Fruit fly (Drosophila melanogaster): ENCODE results near the gene CG5623.

CG5623 gene

DNA sequence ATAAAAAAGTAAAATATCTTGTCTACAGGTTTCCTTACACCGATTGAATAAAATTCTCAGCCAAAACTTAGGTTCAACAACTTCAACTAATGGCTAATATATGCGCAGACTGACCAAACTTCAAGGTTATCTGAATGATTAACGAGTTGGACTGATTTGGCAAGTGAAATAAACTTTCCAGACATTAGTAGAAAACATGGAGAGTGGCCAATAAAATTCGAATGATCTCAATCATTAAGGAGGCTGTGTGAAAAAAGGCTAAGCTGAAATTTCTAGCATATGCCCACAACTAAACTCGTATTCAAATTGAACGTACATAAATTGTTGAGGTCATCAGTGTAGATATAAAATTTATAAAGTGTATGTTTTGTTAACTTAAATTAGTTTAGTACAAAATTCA lies 12.3 kb upstream of the CG5623 start, which contains the start of gene CG5614:
Gene CG5614 (plus strand): TSS at position 301 of the 400 bp plus-strand sequence.
- TF ChIP-seq CG17801 (GFP tag; optimal IDR thresholded peaks at IDR 0.05; ENCODE audit: partially characterized antibody): no peak

DNA sequence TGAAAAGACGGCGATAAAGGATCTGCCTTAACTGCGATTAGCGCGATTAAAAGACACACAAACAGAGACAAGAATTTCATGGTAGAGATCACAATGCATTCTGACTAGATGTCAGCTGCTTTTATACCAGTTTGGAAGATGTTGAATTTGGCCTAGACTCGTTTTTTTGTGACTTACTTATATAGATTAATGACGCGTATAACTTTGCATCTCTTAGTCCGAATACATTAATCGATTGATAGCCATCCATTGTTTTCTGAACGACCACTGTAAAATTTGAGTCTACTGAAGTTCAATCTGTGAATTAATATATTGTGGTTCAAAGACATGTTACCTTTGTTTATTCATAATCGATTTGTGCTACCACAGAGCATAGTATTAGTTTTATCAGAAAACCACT lies 8.0 kb upstream of the CG5623 start, which contains the start of gene CG45207:
Gene CG45207 (minus strand): TSS at position 101 of the 400 bp plus-strand sequence.
- TF ChIP-seq CG17801 (GFP tag; optimal IDR thresholded peaks at IDR 0.05; ENCODE audit: partially characterized antibody): no peak

DNA sequence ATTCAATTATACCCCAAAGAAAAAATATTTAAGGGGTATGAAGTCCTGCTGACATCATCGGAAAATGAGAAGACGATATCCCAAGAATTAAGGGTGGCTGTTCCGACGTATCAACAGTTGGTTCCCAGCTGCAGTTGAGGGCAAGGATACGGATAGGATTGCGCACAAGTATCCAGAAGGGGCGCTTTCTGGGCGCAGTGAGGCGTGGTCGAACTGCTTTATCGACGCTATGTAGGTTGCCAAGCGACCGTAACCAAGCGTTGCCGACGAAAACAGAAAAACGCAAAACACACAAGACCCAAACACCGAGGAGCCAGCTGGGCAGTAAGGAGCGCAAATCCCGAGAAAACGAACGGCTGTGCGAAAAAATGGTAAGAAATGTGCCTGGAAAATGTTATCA lies 6.9 kb upstream of the CG5623 start, which contains the start of gene Ttc26:
Gene Ttc26 (plus strand): TSS at position 289 of the 400 bp plus-strand sequence.
- no peak for TF ChIP-seq CG17801 (GFP tag; optimal IDR thresholded peaks at IDR 0.05; ENCODE audit: partially characterized antibody)

DNA sequence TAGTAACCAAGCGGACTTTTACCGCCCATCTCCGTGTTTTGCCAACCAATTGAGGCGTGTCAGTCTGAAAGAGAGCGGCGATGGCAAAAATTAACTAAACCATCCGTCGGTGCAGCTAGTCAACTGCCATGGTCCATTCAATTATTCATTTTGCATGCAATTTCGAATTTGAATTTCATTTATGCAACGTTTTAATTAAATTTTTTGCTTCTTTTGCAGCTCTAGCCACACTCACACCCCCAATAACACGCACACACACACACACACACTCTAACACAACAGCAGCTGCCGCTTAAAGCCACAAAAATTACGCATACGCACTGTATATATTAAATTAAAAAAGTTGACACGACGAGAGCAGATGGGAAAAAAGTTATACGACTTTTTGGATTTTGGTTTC lies 1.7 kb upstream of the CG5623 start:
- TF ChIP-seq CG17801 (GFP tag; optimal IDR thresholded peaks at IDR 0.05; ENCODE audit: partially characterized antibody): no peak

DNA sequence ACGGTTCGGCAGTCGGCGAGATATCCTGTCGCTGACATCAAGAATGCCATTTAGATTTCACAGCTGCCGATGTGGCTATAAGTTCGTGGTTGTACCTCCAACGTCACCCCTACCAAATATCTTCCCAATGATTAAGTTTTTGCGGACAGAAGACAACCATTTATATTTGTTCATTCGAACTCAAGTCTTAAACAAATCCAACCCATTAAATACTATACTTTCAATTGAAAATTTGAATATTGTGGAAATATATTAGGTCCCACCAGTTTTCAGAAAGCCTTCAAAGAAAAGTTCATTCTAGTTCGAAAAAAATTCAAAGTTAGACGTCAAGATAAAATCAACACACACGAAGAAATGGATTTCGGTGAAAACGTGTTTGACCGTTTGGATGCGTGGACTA lies 4.4 kb downstream of the CG5623 start, which contains the start of gene CG12784:
Gene CG12784 (plus strand): TSS at position 301 of the 400 bp plus-strand sequence.
- no peak for TF ChIP-seq CG17801 (GFP tag; optimal IDR thresholded peaks at IDR 0.05; ENCODE audit: partially characterized antibody)

DNA sequence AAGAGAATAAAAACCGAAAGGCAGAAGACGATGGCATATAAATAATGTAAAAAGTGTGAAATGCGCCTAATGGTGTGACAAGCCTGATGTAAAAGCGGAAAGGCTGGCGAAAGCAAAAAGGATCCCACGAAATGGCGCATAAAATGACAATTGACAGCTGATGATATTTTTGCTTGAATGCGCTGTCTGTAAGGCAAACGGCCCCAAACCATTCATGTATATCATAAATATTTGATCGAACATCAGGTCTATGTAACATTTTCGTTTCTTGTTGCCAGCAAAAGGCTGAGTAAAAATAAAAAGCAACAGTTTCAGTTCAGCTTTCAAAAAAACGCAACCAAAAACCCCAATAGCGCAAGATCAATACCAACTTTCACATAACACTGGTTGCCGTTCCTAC lies 22.9 kb downstream of the CG5623 start, which contains the start of gene CG4520:
Gene CG4520 (plus strand): TSS at position 301 of the 400 bp plus-strand sequence.
- no peak for TF ChIP-seq CG17801 (GFP tag; optimal IDR thresholded peaks at IDR 0.05; ENCODE audit: partially characterized antibody)

DNA sequence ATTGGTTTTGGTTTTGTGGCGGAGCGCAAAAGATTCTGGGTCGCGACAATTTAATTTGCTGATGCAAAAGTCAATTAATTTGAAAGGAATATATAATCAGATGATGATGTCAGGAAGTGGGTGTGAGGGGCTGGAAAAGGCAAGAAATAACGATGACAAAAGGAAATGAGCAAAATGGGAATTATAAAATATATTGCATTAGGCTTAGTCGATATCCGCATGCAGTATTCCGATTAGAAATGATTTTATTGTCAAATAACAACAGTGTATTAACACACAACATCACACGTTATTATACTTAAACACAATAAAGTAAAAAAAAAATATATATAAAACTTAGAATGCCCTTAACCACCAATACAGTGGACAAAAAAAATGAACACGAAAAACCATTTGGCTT lies 35.8 kb downstream of the CG5623 start, which contains the start of gene CG34274:
Gene CG34274 (plus strand): TSS at position 301 of the 400 bp plus-strand sequence.
- TF ChIP-seq CG17801 (GFP tag; optimal IDR thresholded peaks at IDR 0.05; ENCODE audit: partially characterized antibody): no peak

DNA sequence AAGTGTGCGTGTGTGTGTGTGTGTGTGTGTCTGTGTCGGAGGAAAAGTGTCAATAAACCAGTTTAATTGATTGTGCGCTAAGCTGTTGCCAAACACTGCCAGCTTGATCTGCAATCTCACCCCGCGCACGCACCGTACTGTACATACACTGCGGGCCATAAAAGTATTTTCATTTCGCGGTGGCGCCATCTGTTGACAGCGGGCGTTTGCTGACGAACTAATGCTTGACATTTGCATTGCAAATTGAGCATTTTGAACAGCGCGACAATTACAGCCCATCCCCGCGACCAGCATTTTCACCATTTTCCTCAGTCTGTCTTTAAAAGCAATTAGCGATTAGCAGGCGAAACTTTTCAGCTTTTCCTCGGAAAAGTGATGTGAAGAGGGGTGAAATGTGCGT lies 36.6 kb downstream of the CG5623 start:
- no peak for TF ChIP-seq CG17801 (GFP tag; optimal IDR thresholded peaks at IDR 0.05; ENCODE audit: partially characterized antibody)

DNA sequence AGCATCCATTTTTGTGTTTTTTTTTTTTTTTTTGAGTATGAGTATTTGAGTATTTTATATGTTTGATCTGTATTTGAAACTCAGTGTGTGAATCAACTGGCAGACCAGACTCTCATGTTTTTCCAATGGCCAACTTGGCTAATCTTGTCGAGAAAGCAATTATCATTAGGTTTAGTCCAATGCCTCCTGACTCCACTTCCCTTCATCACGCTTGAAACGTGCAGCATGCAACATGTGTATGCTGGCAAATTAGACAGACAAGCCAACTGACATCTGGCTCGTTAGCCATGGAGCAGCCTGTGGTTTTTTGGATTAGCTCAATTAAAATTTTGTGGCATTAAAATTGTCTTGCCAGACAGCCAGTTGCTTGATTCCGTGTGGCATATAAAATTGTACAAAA lies 50.8 kb downstream of the CG5623 start, which contains the start of gene CG31294:
Gene CG31294 (minus strand): TSS at position 101 of the 400 bp plus-strand sequence.
- TF ChIP-seq CG17801 (GFP tag; optimal IDR thresholded peaks at IDR 0.05; ENCODE audit: partially characterized antibody): no peak

Data from ovary, adult (tissue).